Fruit fly (Drosophila melanogaster): Measurements from ENCODE around the gene Nepl11.
A peak's percentile ranks its signal among the peaks of the same experiment; 100 is the strongest.

DNA sequence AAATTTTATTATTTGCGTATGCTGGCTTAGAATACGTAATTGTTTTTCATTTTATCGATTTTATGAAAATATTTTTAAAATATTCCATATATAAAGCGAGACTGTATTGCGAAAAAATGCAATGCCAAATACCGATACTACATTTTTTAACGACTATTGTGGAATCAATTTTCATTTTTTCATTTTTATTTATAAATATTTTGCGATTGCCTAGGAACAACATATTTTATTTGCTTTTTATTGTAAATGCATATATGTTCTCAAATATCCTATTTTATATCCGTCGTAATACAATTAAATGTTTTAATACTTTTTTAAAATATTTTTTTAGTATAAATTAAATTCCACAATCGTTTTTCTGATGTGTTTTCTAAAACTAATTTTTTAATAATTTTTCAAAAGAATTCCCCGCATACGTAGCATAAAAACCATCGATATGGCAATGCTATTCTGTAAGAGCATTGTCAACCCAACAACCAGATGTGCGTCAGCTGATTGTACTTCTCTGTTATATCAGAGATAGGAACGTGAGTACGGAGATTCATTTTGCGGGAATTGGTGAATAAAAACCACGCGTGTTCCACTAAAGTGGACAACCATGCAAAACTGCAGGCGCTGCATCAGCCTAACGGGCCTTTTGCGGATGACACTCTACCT lies 16.6 kb upstream of the Nepl11 start, which contains the start of gene Suv3:
- TF ChIP-seq usp (GFP tag; optimal IDR thresholded peaks at IDR 0.05): no peak
- no peak for TF ChIP-seq Hr83 (GFP tag; optimal IDR thresholded peaks at IDR 0.05; ENCODE audit: poor library complexity, severe bottlenecking)
- TF ChIP-seq Abd-B (GFP tag; optimal IDR thresholded peaks at IDR 0.05): no peak
- TF ChIP-seq OdsH (GFP tag; optimal IDR thresholded peaks at IDR 0.05): no peak
- peak; percentile 34 for TF ChIP-seq psq (GFP tag; optimal IDR thresholded peaks at IDR 0.05)
- TF ChIP-seq CrebA (GFP tag; optimal IDR thresholded peaks at IDR 0.05; ENCODE audit: borderline replicate concordance): no peak
- no peak for TF ChIP-seq h (GFP tag; optimal IDR thresholded peaks at IDR 0.05)
- TF ChIP-seq foxo (GFP tag; optimal IDR thresholded peaks at IDR 0.05): no peak
- no peak for TF ChIP-seq CG32264 (GFP tag; optimal IDR thresholded peaks at IDR 0.05)
- no peak for TF ChIP-seq CG9705 (GFP tag; optimal IDR thresholded peaks at IDR 0.05)
- TF ChIP-seq N (GFP tag; optimal IDR thresholded peaks at IDR 0.05): no peak
- TF ChIP-seq Myc (optimal IDR thresholded peaks at IDR 0.05): no peak
- TF ChIP-seq dl (GFP tag; optimal IDR thresholded peaks at IDR 0.05; ENCODE audit: insufficient read depth in 1 of 2, partially characterized antibody in 2 of 2): no peak
- TF ChIP-seq Sp1 (GFP tag; optimal IDR thresholded peaks at IDR 0.05): peak; percentile 41

Measured in whole organism, wandering third instar larva.